Worm (Caenorhabditis elegans) whole organism, early embryonic: ENCODE measurements around the gene C16D9.3.

Experiments used
- B0310.2 ChIP-seq: sonication (generic microtip); optimal IDR thresholded peaks from 2 replicates; lab custom pipeline; 2016; ENCODE audit warnings: mild to moderate bottlenecking, missing genetic modification characterization, missing compliant biosample characterization
- F13C5.2 ChIP-seq: sonication (generic microtip); optimal IDR thresholded peaks from 2 replicates; lab custom pipeline; 2017; ENCODE audit warnings: mild to moderate bottlenecking, missing genetic modification characterization, inconsistent platforms, missing compliant biosample characterization
- aly-1 ChIP-seq: sonication (generic microtip); optimal IDR thresholded peaks from 2 replicates; lab custom pipeline; 2016; ENCODE audit warnings: missing genetic modification characterization, missing compliant biosample characterization
- ama-1 ChIP-seq: fragments of 150-350 bp; optimal IDR thresholded peaks from 2 replicates; lab custom pipeline; 2014
- ceh-13 ChIP-seq: fragments of 200-800 bp; sonication (Bioruptor generic); optimal IDR thresholded peaks from 2 replicates; lab custom pipeline; 2018; ENCODE audit warnings: mild to moderate bottlenecking, missing genetic modification characterization, missing compliant biosample characterization
- ceh-36 ChIP-seq: sonication (generic microtip); optimal IDR thresholded peaks from 2 replicates; lab custom pipeline; 2016; ENCODE audit warnings: missing genetic modification characterization, inconsistent platforms, missing compliant biosample characterization
- ets-7 ChIP-seq: sonication (generic microtip); optimal IDR thresholded peaks from 2 replicates; lab custom pipeline; 2016; ENCODE audit warnings: missing genotype, missing genetic modification characterization, missing compliant biosample characterization
- flt-1 ChIP-seq: fragments of 200-800 bp; sonication (Bioruptor generic); IDR thresholded peaks from 2 replicates; pipeline ENCODE4 v1.3.6; 2022; ENCODE audit warnings: missing genetic modification characterization, missing compliant biosample characterization
- hmbx-1 ChIP-seq: sonication (generic microtip); optimal IDR thresholded peaks from 2 replicates; lab custom pipeline; 2016; ENCODE audit warnings: mild to moderate bottlenecking, missing genetic modification characterization, missing compliant biosample characterization
- pes-1 ChIP-seq: fragments of 200-800 bp; sonication (Bioruptor generic); IDR thresholded peaks from 2 replicates; pipeline ENCODE4 v1.3.6; 2022; ENCODE audit warnings: missing genetic modification reagents, missing genetic modification characterization, missing compliant biosample characterization
- sea-1 ChIP-seq: fragments of 200-800 bp; sonication (Bioruptor generic); conservative IDR thresholded peaks from 2 replicates; pipeline ENCODE4 v1.3.6; 2022; ENCODE audit warnings: missing genetic modification characterization, missing compliant biosample characterization

ce11 chrV:8250208-8250607 is 10.4 kb upstream of the C16D9.3 start, which contains the start of gene C16D9.6:
- TF ChIP-seq ama-1 (lab: Kevin White, UChicago) (no peak), pes-1 (GFP tag; lab: Robert Waterston, UW) (no peak), ceh-36 (tag; lab: Kevin White, UChicago) (no peak), flt-1 (GFP tag; lab: Robert Waterston, UW) (no peak), ceh-13 (GFP tag; lab: Kevin White, UChicago) (no peak), ets-7 (tag; lab: Kevin White, UChicago) (no peak), F13C5.2 (tag; lab: Kevin White, UChicago) (no peak), B0310.2 (no peak), hmbx-1 (tag; lab: Kevin White, UChicago) (no peak), sea-1 (no peak), aly-1 (tag; lab: Kevin White, UChicago) (no peak)
